Worm (Caenorhabditis elegans): ENCODE data around the gene set-11.

ce11 chrII:2644498-2644897 lies 47.9 kb downstream of the set-11 start, which contains the start of gene F22E5.11:
- TF ChIP-seq T22C8.4 (GFP tag; IDR thresholded peaks at IDR 0.05) (no peak), ztf-29 (GFP tag; IDR thresholded peaks at IDR 0.05) (no peak), ztf-23 (GFP tag; IDR thresholded peaks at IDR 0.05) (no peak), tab-1 (GFP tag; IDR thresholded peaks at IDR 0.05) (no peak), ref-1 (GFP tag; conservative IDR thresholded peaks at IDR 0.05) (no peak), klf-2 (GFP tag; conservative IDR thresholded peaks at IDR 0.05) (no peak), flt-1 (GFP tag; IDR thresholded peaks at IDR 0.05) (no peak)

Measured in whole organism, midembryonic.